Fruit fly (Drosophila melanogaster) whole organism, prepupa: ENCODE data around the gene Abl.

Source experiments
- Blimp-1 ChIP-seq: fragments of 200-800 bp; sonication (Bioruptor generic); optimal IDR thresholded peaks from 3 replicates; lab custom pipeline; 2017; ENCODE audit warnings: missing biosample characterization, missing genetic modification characterization, mild to moderate bottlenecking, moderate library complexity, missing genetic modification reagents
- CG10669 ChIP-seq: fragments of 200-800 bp; sonication (Bioruptor generic); optimal IDR thresholded peaks from 3 replicates; lab custom pipeline; 2018; ENCODE audit warnings: missing biosample characterization, mild to moderate bottlenecking, missing genetic modification characterization, moderate library complexity
- CG11294 ChIP-seq: fragments of 200-800 bp; sonication (Bioruptor generic); IDR thresholded peaks from 2 replicates; pipeline ENCODE4 v1.3.6; 2022; ENCODE audit warnings: missing biosample characterization, missing genetic modification characterization
- CG11902 ChIP-seq: fragments of 200-800 bp; sonication (Bioruptor generic); optimal IDR thresholded peaks from 3 replicates; lab custom pipeline; 2016; ENCODE audit warnings: missing biosample characterization, missing genetic modification characterization
- CG15336 ChIP-seq: fragments of 200-800 bp; sonication (Bioruptor generic); IDR thresholded peaks from 2 replicates; pipeline ENCODE4 v1.3.6; 2022; ENCODE audit warnings: missing biosample characterization, missing genetic modification characterization
- CG1621 ChIP-seq: fragments of 200-800 bp; sonication (Bioruptor generic); optimal IDR thresholded peaks from 3 replicates; lab custom pipeline; 2018; ENCODE audit warnings: missing biosample characterization, mild to moderate bottlenecking, missing genetic modification characterization
- CG31627 ChIP-seq: fragments of 200-800 bp; sonication (Bioruptor generic); optimal IDR thresholded peaks from 3 replicates; lab custom pipeline; 2016; ENCODE audit warnings: missing biosample characterization, missing genetic modification characterization
- CG32006 ChIP-seq: fragments of 200-800 bp; sonication (Bioruptor generic); optimal IDR thresholded peaks from 3 replicates; lab custom pipeline; 2017; ENCODE audit warnings: missing biosample characterization, mild to moderate bottlenecking, missing genetic modification characterization
- CG3919 ChIP-seq: fragments of 200-800 bp; sonication (Bioruptor generic); optimal IDR thresholded peaks from 3 replicates; lab custom pipeline; 2016; ENCODE audit warnings: missing biosample characterization, missing genetic modification characterization
- CG4318 ChIP-seq: fragments of 200-800 bp; sonication (Bioruptor generic); optimal IDR thresholded peaks from 3 replicates; lab custom pipeline; 2017; ENCODE audit warnings: missing biosample characterization, mild to moderate bottlenecking, missing genetic modification characterization
- CG6163 ChIP-seq: fragments of 200-800 bp; sonication (Bioruptor generic); IDR thresholded peaks from 3 replicates; pipeline ENCODE4 v1.3.6; 2022; ENCODE audit warnings: missing biosample characterization, missing genetic modification characterization
- CG6276 ChIP-seq: fragments of 200-800 bp; sonication (Bioruptor generic); optimal IDR thresholded peaks from 2 replicates; lab custom pipeline; 2017; ENCODE audit warnings: missing biosample characterization, mild to moderate bottlenecking, missing genetic modification characterization
- CG6792 ChIP-seq: fragments of 200-800 bp; sonication (Bioruptor generic); optimal IDR thresholded peaks from 3 replicates; lab custom pipeline; 2016; ENCODE audit warnings: missing biosample characterization, missing genetic modification characterization
- CG6854 ChIP-seq: fragments of 200-800 bp; sonication (Bioruptor generic); optimal IDR thresholded peaks from 2 replicates; lab custom pipeline; 2017; ENCODE audit warnings: missing biosample characterization, mild to moderate bottlenecking, missing genetic modification characterization
- CG8119 ChIP-seq: fragments of 200-800 bp; sonication (Bioruptor generic); IDR thresholded peaks from 3 replicates; pipeline ENCODE4 v1.3.6; 2022; ENCODE audit warnings: missing biosample characterization, missing genetic modification characterization
- CG9139 ChIP-seq: fragments of 200-800 bp; sonication (Bioruptor generic); optimal IDR thresholded peaks from 3 replicates; lab custom pipeline; 2017; ENCODE audit warnings: missing biosample characterization, mild to moderate bottlenecking, missing genetic modification characterization
- Eip75B ChIP-seq: fragments of 200-800 bp; sonication (Bioruptor generic); optimal IDR thresholded peaks from 3 replicates; lab custom pipeline; 2016; ENCODE audit warnings: missing biosample characterization, missing genetic modification characterization
- Eip78C ChIP-seq: fragments of 200-800 bp; sonication (Bioruptor generic); peaks from one replicate; lab custom pipeline; 2016; ENCODE audit warnings: missing biosample characterization, missing genetic modification characterization
- Ets21C ChIP-seq: fragments of 200-800 bp; sonication (Bioruptor generic); optimal IDR thresholded peaks from 3 replicates; lab custom pipeline; 2016; ENCODE audit warnings: missing biosample characterization, missing genetic modification characterization
- Gug ChIP-seq: fragments of 200-800 bp; sonication (Bioruptor generic); IDR thresholded peaks from 2 replicates; pipeline ENCODE4 v1.3.6; 2022; ENCODE audit warnings: missing biosample characterization, missing genetic modification characterization
- Hr38 ChIP-seq: sonication (Bioruptor generic); optimal IDR thresholded peaks from 2 replicates; lab custom pipeline; 2016; ENCODE audit warnings: missing biosample characterization, missing genetic modification characterization
- Hr39 ChIP-seq: fragments of 200-800 bp; sonication (Bioruptor generic); optimal IDR thresholded peaks from 2 replicates; lab custom pipeline; 2016; ENCODE audit warnings: missing biosample characterization, missing genetic modification characterization
- Hr4 ChIP-seq: fragments of 200-800 bp; sonication (Bioruptor generic); optimal IDR thresholded peaks from 3 replicates; lab custom pipeline; 2016; ENCODE audit warnings: missing biosample characterization, missing genetic modification characterization
- Lpt ChIP-seq: fragments of 200-800 bp; sonication (Bioruptor generic); optimal IDR thresholded peaks from 3 replicates; lab custom pipeline; 2016; ENCODE audit warnings: missing biosample characterization, missing genetic modification characterization
- Met ChIP-seq: fragments of 200-800 bp; sonication (Bioruptor generic); optimal IDR thresholded peaks from 3 replicates; lab custom pipeline; 2016; ENCODE audit warnings: missing biosample characterization, missing genetic modification characterization
- OdsH ChIP-seq: fragments of 200-800 bp; sonication (Bioruptor generic); optimal IDR thresholded peaks from 3 replicates; lab custom pipeline; 2016; ENCODE audit warnings: missing biosample characterization, missing genetic modification characterization
- Smox ChIP-seq: fragments of 200-800 bp; sonication (Bioruptor generic); optimal IDR thresholded peaks from 3 replicates; lab custom pipeline; 2016; ENCODE audit warnings: missing biosample characterization, missing genetic modification characterization
- Sox102F ChIP-seq: fragments of 200-800 bp; sonication (Bioruptor generic); optimal IDR thresholded peaks from 2 replicates; lab custom pipeline; 2016; ENCODE audit warnings: missing biosample characterization, mild to moderate bottlenecking, missing genetic modification characterization
- Sox14 ChIP-seq: fragments of 200-800 bp; sonication (Bioruptor generic); optimal IDR thresholded peaks from 3 replicates; lab custom pipeline; 2016; ENCODE audit warnings: missing biosample characterization, missing genetic modification characterization
- Sox15 ChIP-seq: fragments of 200-800 bp; sonication (Bioruptor generic); optimal IDR thresholded peaks from 3 replicates; lab custom pipeline; 2016; ENCODE audit warnings: missing biosample characterization, missing genetic modification characterization
- achi ChIP-seq: fragments of 200-800 bp; sonication (Bioruptor generic); optimal IDR thresholded peaks from 3 replicates; lab custom pipeline; 2016; ENCODE audit warnings: missing biosample characterization, missing genetic modification characterization
- cyc ChIP-seq: fragments of 200-800 bp; sonication (Bioruptor generic); optimal IDR thresholded peaks from 3 replicates; lab custom pipeline; 2016; ENCODE audit warnings: missing biosample characterization, missing genetic modification characterization
- dac ChIP-seq: fragments of 200-800 bp; sonication (Bioruptor generic); optimal IDR thresholded peaks from 2 replicates; lab custom pipeline; 2017; ENCODE audit warnings: missing biosample characterization, mild to moderate bottlenecking, missing genetic modification characterization
- dsx ChIP-seq: fragments of 200-800 bp; optimal IDR thresholded peaks from 3 replicates; lab custom pipeline; 2019; ENCODE audit warnings: missing biosample characterization, mild to moderate bottlenecking, missing genetic modification characterization, moderate library complexity; ENCODE audit not compliant: poor library complexity, severe bottlenecking
- eg ChIP-seq: fragments of 200-800 bp; sonication (Bioruptor generic); IDR thresholded peaks from 3 replicates; pipeline ENCODE4 v1.3.6; 2022; ENCODE audit warnings: missing biosample characterization, missing genetic modification characterization
- esn ChIP-seq: fragments of 200-800 bp; sonication (Bioruptor generic); optimal IDR thresholded peaks from 2 replicates; lab custom pipeline; 2016; ENCODE audit warnings: missing biosample characterization, mild to moderate bottlenecking, missing genetic modification characterization, moderate library complexity
- fd85E ChIP-seq: fragments of 200-800 bp; sonication (Bioruptor generic); optimal IDR thresholded peaks from 3 replicates; lab custom pipeline; 2016; ENCODE audit warnings: missing biosample characterization, missing genetic modification characterization
- fkh ChIP-seq: fragments of 200-800 bp; sonication (Bioruptor generic); optimal IDR thresholded peaks from 3 replicates; lab custom pipeline; 2017; ENCODE audit warnings: missing biosample characterization, mild to moderate bottlenecking, missing genetic modification characterization, moderate library complexity
- salr ChIP-seq, 2 experiments: fragments of 200-800 bp; sonication (Bioruptor generic); optimal IDR thresholded peaks; 3 replicates each; lab custom pipeline; 2016 to 2018; ENCODE audit warnings: missing biosample characterization in 2 of 2, missing genetic modification characterization in 2 of 2, mild to moderate bottlenecking in 1 of 2
- spab ChIP-seq: fragments of 200-800 bp; sonication (Bioruptor generic); optimal IDR thresholded peaks from 2 replicates; lab custom pipeline; 2017; ENCODE audit warnings: missing biosample characterization, mild to moderate bottlenecking, missing genetic modification characterization, missing genetic modification reagents
- ss ChIP-seq, 2 experiments: fragments of 200-800 bp; sonication (Bioruptor generic); optimal IDR thresholded peaks; 2 replicates in 1 of 2; 3 replicates in 1 of 2; lab custom pipeline; 2017 to 2018; ENCODE audit warnings: mild to moderate bottlenecking in 2 of 2, missing biosample characterization in 2 of 2, missing genetic modification characterization in 2 of 2, moderate library complexity in 1 of 2
- svp ChIP-seq: fragments of 200-800 bp; sonication (Bioruptor generic); peaks from one replicate; lab custom pipeline; 2016; ENCODE audit warnings: missing biosample characterization, missing genetic modification characterization
- topi ChIP-seq: fragments of 200-800 bp; sonication (Bioruptor generic); optimal IDR thresholded peaks from 3 replicates; lab custom pipeline; 2016; ENCODE audit warnings: missing biosample characterization, missing genetic modification characterization
- vri ChIP-seq: fragments of 200-800 bp; sonication (Bioruptor generic); optimal IDR thresholded peaks from 3 replicates; lab custom pipeline; 2016; ENCODE audit warnings: missing biosample characterization, mild to moderate bottlenecking, missing genetic modification characterization

Gene Abl

dm6 chr3L:16612152-16612551, 35.5 kb downstream of the Abl start, which contains the start of gene CG4101 (continued):
- TF ChIP-seq CG8119 (GFP tag; lab: Robert Waterston, UW): peak; percentile 65; the same call in 2 of the 3 replicates
- peak; percentile 56 for TF ChIP-seq dsx (GFP tag; lab: Kevin White, UChicago)
- TF ChIP-seq CG4318 (GFP tag; lab: Kevin White, UChicago): no peak
- peak; percentile 76 for TF ChIP-seq achi (GFP tag; lab: Kevin White, UChicago)
- peak; percentile 85 for TF ChIP-seq Sox14
- peak; percentile 71 for TF ChIP-seq CG6792 (GFP tag; lab: Kevin White, UChicago)
- peak; percentile 49 for TF ChIP-seq CG11902 (GFP tag; lab: Kevin White, UChicago)
- peak; percentile 81 for TF ChIP-seq Hr4
- TF ChIP-seq CG32006 (GFP tag; lab: Kevin White, UChicago): peak; percentile 71
- peak; percentile 79 for TF ChIP-seq Met (GFP tag; lab: Kevin White, UChicago)
- TF ChIP-seq CG31627 (GFP tag; lab: Kevin White, UChicago): peak; percentile 89
- peak; percentile 16 for TF ChIP-seq CG9139 (GFP tag; lab: Kevin White, UChicago)
- peak; percentile 76 for TF ChIP-seq Eip75B
- peak; percentile 88 for TF ChIP-seq Eip78C (GFP tag; lab: Kevin White, UChicago)
- peak; percentile 61; the same call in 1 of the 2 replicates for TF ChIP-seq CG11294 (GFP tag; lab: Robert Waterston, UW)
- no peak for TF ChIP-seq CG6854 (GFP tag; lab: Kevin White, UChicago)
- TF ChIP-seq Blimp-1 (GFP tag; lab: Kevin White, UChicago): peak; percentile 33
- peak; percentile 87 for TF ChIP-seq vri (GFP tag; lab: Kevin White, UChicago)
- TF ChIP-seq Sox15: peak; percentile 59
- peak; percentile 84 for TF ChIP-seq eg
- TF ChIP-seq CG10669 (GFP tag; lab: Kevin White, UChicago): peak; percentile 69
- peak; percentile 47 for TF ChIP-seq CG1621 (tag; lab: Kevin White, UChicago)

- TF ChIP-seq CG15336 (GFP tag; lab: Robert Waterston, UW) (no peak), CG6792 (GFP tag; lab: Kevin White, UChicago) (no peak), CG10669 (GFP tag; lab: Kevin White, UChicago) (no peak), Sox14 (no peak), ss (GFP tag; optimal IDR thresholded peaks at IDR 0.05; lab: Kevin White, UChicago) (no peak), esn (GFP tag; lab: Kevin White, UChicago) (no peak), CG32006 (GFP tag; lab: Kevin White, UChicago) (no peak), spab (GFP tag; lab: Kevin White, UChicago) (no peak), salr (GFP tag; optimal IDR thresholded peaks at IDR 0.05; lab: Kevin White, UChicago) (no peak), CG6276 (GFP tag; lab: Kevin White, UChicago) (no peak), Hr38 (GFP tag; lab: Kevin White, UChicago) (no peak), fd85E (no peak), CG6163 (GFP tag; lab: Robert Waterston, UW) (no peak), Hr4 (no peak), Eip78C (GFP tag; lab: Kevin White, UChicago) (no peak), Ets21C (GFP tag; lab: Kevin White, UChicago) (no peak)
- TF ChIP-seq, all 60 proteins: peak for 0
These were observed 37.5 kb downstream of the Abl start, which contains the start of gene Prosbeta6 for dm6 chr3L:16610201-16610600. TSS of gene Prosbeta6 (minus strand) at chr3L:16610418.

- TF ChIP-seq Hr38 (GFP tag; lab: Kevin White, UChicago): peak; percentile 8
- TF ChIP-seq topi (GFP tag; lab: Kevin White, UChicago): peak; percentile 30
- TF ChIP-seq Ets21C (GFP tag; lab: Kevin White, UChicago): peak; percentile 14
- peak; percentile 31; the same call in 1 of the 2 replicates for TF ChIP-seq Gug (GFP tag; lab: Robert Waterston, UW)
- TF ChIP-seq Hr4: peak; percentile 68
- no peak for TF ChIP-seq CG9139 (GFP tag; lab: Kevin White, UChicago)
- TF ChIP-seq svp: peak; percentile 79
- TF ChIP-seq CG4318 (GFP tag; lab: Kevin White, UChicago): no peak
- TF ChIP-seq CG11902 (GFP tag; lab: Kevin White, UChicago): no peak
- TF ChIP-seq Sox102F (GFP tag; lab: Kevin White, UChicago): peak; percentile 20
- peak; percentile 65 for TF ChIP-seq Sox14
- no peak for TF ChIP-seq fkh (GFP tag; lab: Kevin White, UChicago)
- TF ChIP-seq Met (GFP tag; lab: Kevin White, UChicago): peak; percentile 39
- peak; percentile 45; the same call in 1 of the 2 replicates for TF ChIP-seq CG11294 (GFP tag; lab: Robert Waterston, UW)
- TF ChIP-seq OdsH: peak; percentile 69
- TF ChIP-seq CG3919 (GFP tag; lab: Kevin White, UChicago): peak; percentile 81
- no peak for TF ChIP-seq spab (GFP tag; lab: Kevin White, UChicago)
- TF ChIP-seq CG31627 (GFP tag; lab: Kevin White, UChicago): peak; percentile 60
- peak; percentile 36 for TF ChIP-seq Smox (GFP tag; lab: Kevin White, UChicago)
- TF ChIP-seq vri (GFP tag; lab: Kevin White, UChicago): peak; percentile 23
- TF ChIP-seq Hr39: peak; percentile 70
- no peak for TF ChIP-seq Lpt
- TF ChIP-seq dac (GFP tag; lab: Kevin White, UChicago): peak; percentile 38
- no peak for TF ChIP-seq fd85E
- TF ChIP-seq CG10669 (GFP tag; lab: Kevin White, UChicago): peak; percentile 13
- peak; percentile 65 for TF ChIP-seq cyc (GFP tag; lab: Kevin White, UChicago)
- peak in 1 of 2 experiments; percentile 40 for TF ChIP-seq ss (GFP tag; optimal IDR thresholded peaks at IDR 0.05; lab: Kevin White, UChicago)
- TF ChIP-seq CG6792 (GFP tag; lab: Kevin White, UChicago): peak; percentile 44
These were observed 38.6 kb downstream of the Abl start, which contains the start of gene CG4098 for dm6 chr3L:16609120-16609519. TSS of gene CG4098 (minus strand) at chr3L:16609347.
